Fruit fly (Drosophila melanogaster) whole organism: Measurements from ENCODE around the gene CG18404.

ENCODE experiments used
- CG8478 ChIP-seq: fragments of >200 bp; optimal IDR thresholded peaks from 2 replicates; lab custom pipeline; 2018; ENCODE audit warnings: inconsistent platforms
- EcR ChIP-seq, 2 experiments: fragments of >200 bp; optimal IDR thresholded peaks; 2 replicates each; lab custom pipeline; 2017; ENCODE audit warnings: missing biosample characterization in 2 of 2, missing genetic modification characterization in 2 of 2, missing genetic modification reagents in 2 of 2
- pan ChIP-seq: fragments of >200 bp; optimal IDR thresholded peaks from 2 replicates; lab custom pipeline; 2017
- usp ChIP-seq: fragments of >200 bp; optimal IDR thresholded peaks from 2 replicates; lab custom pipeline; 2017; ENCODE audit warnings: missing biosample characterization, missing genetic modification characterization, mixed read lengths

- TF ChIP-seq pan (lab: Kevin White, UChicago) (no peak), usp (GFP tag; lab: Kevin White, UChicago) (no peak), CG8478 (lab: Kevin White, UChicago) (no peak), EcR (GFP tag; optimal IDR thresholded peaks at IDR 0.05; lab: Kevin White, UChicago) (no peak)
These were observed 34.4 kb downstream of the CG18404 start for dm6 chr3R:30287389-30287788.
